Worm (Caenorhabditis elegans) whole organism, L4 larva: ENCODE measurements around the gene ttx-3.

Experiments
- F49E8.2 ChIP-seq: sonication (generic microtip); optimal IDR thresholded peaks from 2 replicates; lab custom pipeline; 2016; ENCODE audit warnings: missing compliant biosample characterization, mild to moderate bottlenecking, missing genetic modification characterization, borderline replicate concordance
- R02D3.7 ChIP-seq: fragments of 150-350 bp; sonication (generic microtip); optimal IDR thresholded peaks from 3 replicates; lab custom pipeline; 2014; ENCODE audit warnings: missing biosample characterization, missing genetic modification characterization
- T20F7.1 ChIP-seq: fragments of 200-800 bp; sonication (Bioruptor generic); optimal IDR thresholded peaks from 2 replicates; lab custom pipeline; 2018; ENCODE audit warnings: mild to moderate bottlenecking, missing genetic modification characterization, missing compliant biosample characterization
- T26A8.4 ChIP-seq: fragments of 200-800 bp; sonication (Bioruptor generic); IDR thresholded peaks from 2 replicates; pipeline ENCODE4 v1.3.6; 2022; ENCODE audit warnings: missing genetic modification characterization, missing compliant biosample characterization
- Y75B8A.6 ChIP-seq: fragments of 200-800 bp; sonication (Bioruptor generic); IDR thresholded peaks from 2 replicates; pipeline ENCODE4 v1.3.6; 2022; ENCODE audit warnings: missing genetic modification reagents, missing genetic modification characterization, missing compliant biosample characterization
- arid-1 ChIP-seq: fragments of 200-800 bp; sonication (Bioruptor generic); conservative IDR thresholded peaks from 2 replicates; pipeline ENCODE4 v1.3.6; 2022; ENCODE audit warnings: missing genetic modification reagents, missing genetic modification characterization, missing compliant biosample characterization
- ceh-28 ChIP-seq: fragments of 150-350 bp; optimal IDR thresholded peaks from 2 replicates; lab custom pipeline; 2014; ENCODE audit warnings: missing biosample characterization, missing genetic modification reagents, missing genetic modification characterization
- daf-16 ChIP-seq, 3 experiments: sonication (generic microtip); optimal IDR thresholded peaks; 2 replicates each; lab custom pipeline; 2016 to 2017; ENCODE audit warnings: missing genetic modification characterization in 3 of 3, missing genetic modification reagents in 3 of 3, mild to moderate bottlenecking in 2 of 3, missing compliant biosample characterization in 2 of 3, missing biosample characterization in 1 of 3, moderate library complexity in 1 of 3
- dmd-9 ChIP-seq: fragments of 200-800 bp; sonication (Bioruptor generic); IDR thresholded peaks from 2 replicates; pipeline ENCODE4 v1.3.6; 2022; ENCODE audit warnings: missing genetic modification reagents, missing genetic modification characterization, missing compliant biosample characterization
- fkh-10 ChIP-seq: fragments of 150-350 bp; optimal IDR thresholded peaks from 2 replicates; lab custom pipeline; 2014; ENCODE audit warnings: missing biosample characterization, missing genetic modification reagents, missing genetic modification characterization
- hif-1 ChIP-seq, 2 experiments: sonication (generic microtip); optimal IDR thresholded peaks; 2 replicates each; lab custom pipeline; 2016 to 2017; ENCODE audit warnings: missing compliant biosample characterization in 2 of 2, missing genetic modification characterization in 2 of 2, missing genetic modification reagents in 2 of 2, missing genotype in 2 of 2, mild to moderate bottlenecking in 1 of 2
- hlh-11 ChIP-seq: fragments of 200-800 bp; sonication (Bioruptor generic); optimal IDR thresholded peaks from 2 replicates; lab custom pipeline; 2018; ENCODE audit warnings: mild to moderate bottlenecking, missing genetic modification characterization, missing compliant biosample characterization
- hlh-30 ChIP-seq: sonication (generic microtip); optimal IDR thresholded peaks from 2 replicates; lab custom pipeline; 2017; ENCODE audit warnings: antibody characterized with exemption, mild to moderate bottlenecking, missing genetic modification characterization, missing compliant biosample characterization; ENCODE audit not compliant: insufficient read depth
- hmg-1.1 ChIP-seq: fragments of 200-800 bp; sonication (Bioruptor generic); IDR thresholded peaks from 2 replicates; pipeline ENCODE4 v1.3.6; 2022; ENCODE audit warnings: missing genetic modification reagents, missing genetic modification characterization, missing compliant biosample characterization
- lin-29 ChIP-seq: fragments of 200-800 bp; sonication (Bioruptor generic); IDR thresholded peaks from 2 replicates; pipeline ENCODE4 v1.3.6; 2022; ENCODE audit warnings: missing genetic modification reagents, missing genetic modification characterization, missing compliant biosample characterization
- lir-3 ChIP-seq: sonication (generic microtip); optimal IDR thresholded peaks from 2 replicates; lab custom pipeline; 2016; ENCODE audit warnings: mild to moderate bottlenecking, missing genetic modification characterization, missing compliant biosample characterization
- madf-9 ChIP-seq: fragments of 200-800 bp; sonication (Bioruptor generic); conservative IDR thresholded peaks from 2 replicates; pipeline ENCODE4 v1.3.6; 2022; ENCODE audit warnings: missing genetic modification reagents, missing genetic modification characterization, missing compliant biosample characterization
- mep-1 ChIP-seq: fragments of 150-350 bp; sonication (generic microtip); optimal IDR thresholded peaks from 3 replicates; lab custom pipeline; 2014; ENCODE audit warnings: missing biosample characterization, missing genetic modification characterization
- mes-2 ChIP-seq: sonication (generic microtip); optimal IDR thresholded peaks from 2 replicates; lab custom pipeline; 2016; ENCODE audit warnings: missing genotype, mild to moderate bottlenecking, missing genetic modification characterization, missing compliant biosample characterization; ENCODE audit not compliant: poor library complexity, severe bottlenecking
- mxl-3 ChIP-seq: fragments of 200-800 bp; sonication (Bioruptor generic); optimal IDR thresholded peaks from 2 replicates; lab custom pipeline; 2018; ENCODE audit warnings: mild to moderate bottlenecking, missing genetic modification characterization, missing compliant biosample characterization
- nhr-102 ChIP-seq: sonication (generic microtip); optimal IDR thresholded peaks from 2 replicates; lab custom pipeline; 2016; ENCODE audit warnings: mild to moderate bottlenecking, missing genetic modification characterization, moderate library complexity, missing compliant biosample characterization
- nhr-111 ChIP-seq: fragments of 200-800 bp; sonication (Bioruptor generic); optimal IDR thresholded peaks from 2 replicates; lab custom pipeline; 2018; ENCODE audit warnings: mild to moderate bottlenecking, missing genetic modification characterization, missing compliant biosample characterization
- nhr-25 ChIP-seq: sonication (generic microtip); optimal IDR thresholded peaks from 2 replicates; lab custom pipeline; 2017; ENCODE audit warnings: missing genetic modification characterization, mild to moderate bottlenecking, missing compliant biosample characterization, antibody characterized with exemption, moderate library complexity, borderline replicate concordance; ENCODE audit not compliant: insufficient read depth
- nhr-28 ChIP-seq: fragments of 150-350 bp; optimal IDR thresholded peaks from 2 replicates; lab custom pipeline; 2014; ENCODE audit warnings: missing biosample characterization, missing genetic modification characterization
- nhr-41 ChIP-seq: fragments of 200-800 bp; sonication (Bioruptor generic); IDR thresholded peaks from 2 replicates; pipeline ENCODE4 v1.3.6; 2022; ENCODE audit warnings: missing genetic modification reagents, missing genetic modification characterization, missing compliant biosample characterization
- nhr-42 ChIP-seq: fragments of 200-800 bp; sonication (Bioruptor generic); IDR thresholded peaks from 2 replicates; pipeline ENCODE4 v1.3.6; 2022; ENCODE audit warnings: missing genetic modification characterization, missing compliant biosample characterization
- nhr-76 ChIP-seq: fragments of 150-350 bp; optimal IDR thresholded peaks from 2 replicates; lab custom pipeline; 2014; ENCODE audit warnings: missing biosample characterization, missing genetic modification characterization
- pha-4 ChIP-seq, 2 experiments: fragments of 150-350 bp in 1 of 2; fragments of 200-800 bp in 1 of 2; sonication (Bioruptor generic) in 1 of 2; IDR thresholded peaks in 1 of 2; optimal IDR thresholded peaks in 1 of 2; 2 replicates each; pipeline versions ENCODE4 v1.3.6 to Lab custom; 2014 to 2022; ENCODE audit warnings: missing genetic modification characterization in 2 of 2, missing genetic modification reagents in 2 of 2, missing biosample characterization in 1 of 2, missing compliant biosample characterization in 1 of 2
- pqm-1 ChIP-seq: sonication (generic microtip); optimal IDR thresholded peaks from 2 replicates; lab custom pipeline; 2017; ENCODE audit warnings: missing biosample characterization, missing genetic modification characterization
- saeg-2 ChIP-seq: fragments of 200-800 bp; sonication (Bioruptor generic); IDR thresholded peaks from 2 replicates; pipeline ENCODE4 v1.3.6; 2022; ENCODE audit warnings: missing genetic modification reagents, missing genetic modification characterization, missing compliant biosample characterization
- sdz-12 ChIP-seq: fragments of 200-800 bp; sonication (Bioruptor generic); optimal IDR thresholded peaks from 2 replicates; lab custom pipeline; 2018; ENCODE audit warnings: mild to moderate bottlenecking, missing genetic modification characterization, missing compliant biosample characterization
- skn-1 ChIP-seq: fragments of 150-350 bp; optimal IDR thresholded peaks from 2 replicates; lab custom pipeline; 2014; ENCODE audit warnings: missing biosample characterization, missing genetic modification characterization
- spr-1 ChIP-seq: sonication (generic microtip); optimal IDR thresholded peaks from 2 replicates; lab custom pipeline; 2016; ENCODE audit warnings: mild to moderate bottlenecking, missing genetic modification characterization, missing compliant biosample characterization
- tra-1 ChIP-seq: fragments of 200-800 bp; sonication (Bioruptor generic); IDR thresholded peaks from 2 replicates; pipeline ENCODE4 v1.3.6; 2022; ENCODE audit warnings: missing genetic modification reagents, missing genetic modification characterization, missing compliant biosample characterization
- unc-39 ChIP-seq: sonication (generic microtip); optimal IDR thresholded peaks from 2 replicates; lab custom pipeline; 2017; ENCODE audit warnings: missing biosample characterization, missing genetic modification characterization
- unc-62 ChIP-seq, 3 experiments: fragments of 150-350 bp in 1 of 3; sonication (generic microtip); optimal IDR thresholded peaks in 2 of 3; peaks in 1 of 3; 1 replicate in 1 of 3; 2 replicates in 2 of 3; lab custom pipeline; 2014 to 2017; ENCODE audit warnings: missing biosample characterization in 3 of 3, missing genetic modification characterization in 3 of 3, missing genetic modification reagents in 3 of 3, missing genotype in 1 of 3
- zfp-2 ChIP-seq: sonication (generic microtip); optimal IDR thresholded peaks from 2 replicates; lab custom pipeline; 2016; ENCODE audit warnings: mild to moderate bottlenecking, missing genetic modification characterization, missing compliant biosample characterization

ttx-3 gene

ce11 chrX:11738602-11739100, 30.5 kb downstream of the ttx-3 start, which contains the start of gene nspa-9 (continued):
- TF ChIP-seq madf-9 (no peak), lin-29 (no peak), pqm-1 (peak; percentile 62), nhr-28 (tag; lab: Kevin White, UChicago) (peak; percentile 80), T20F7.1 (GFP tag; lab: Kevin White, UChicago) (peak; percentile 5), daf-16 (GFP tag; optimal IDR thresholded peaks at IDR 0.05; lab: Kevin White, UChicago) (no peak), daf-16 (tag; optimal IDR thresholded peaks at IDR 0.05; lab: Kevin White, UChicago) (peak; percentile 91), mxl-3 (GFP tag; lab: Kevin White, UChicago) (peak; percentile 39), T26A8.4 (GFP tag; lab: Robert Waterston, UW) (no peak)

ce11 chrX:11737053-11737452, 32.1 kb downstream of the ttx-3 start, which contains the start of gene D1053.3:
Gene D1053.3, minus strand, starts transcription at chrX:11737153.
- TF ChIP-seq pha-4 (GFP tag; IDR thresholded peaks at IDR 0.05; lab: Robert Waterston, UW) (no peak), pha-4 (tag; optimal IDR thresholded peaks at IDR 0.05; lab: Kevin White, UChicago) (no peak), ceh-28 (tag; lab: Kevin White, UChicago) (no peak), fkh-10 (no peak), saeg-2 (GFP tag; lab: Robert Waterston, UW) (no peak)

- TF ChIP-seq mes-2 (tag; lab: Kevin White, UChicago) = no peak
- TF ChIP-seq nhr-41 (GFP tag; lab: Robert Waterston, UW) = no peak
- no peak for TF ChIP-seq daf-16 (GFP tag; optimal IDR thresholded peaks at IDR 0.05; lab: Kevin White, UChicago)
- peak; percentile 49 for TF ChIP-seq daf-16 (tag; optimal IDR thresholded peaks at IDR 0.05; lab: Kevin White, UChicago)
- TF ChIP-seq pqm-1 = peak; percentile 29
- no peak for TF ChIP-seq R02D3.7 (tag; lab: Kevin White, UChicago)
- TF ChIP-seq nhr-28 (tag; lab: Kevin White, UChicago) = peak; percentile 40
- TF ChIP-seq, all 104 proteins: peak for 3
These were observed 35.1 kb downstream of the ttx-3 start for ce11 chrX:11734110-11734509.

ce11 chrX:11732752-11733151, 36.4 kb downstream of the ttx-3 start:
- no peak for TF ChIP-seq hlh-11 (tag; lab: Kevin White, UChicago)
- TF ChIP-seq mxl-3 (GFP tag; lab: Kevin White, UChicago) = no peak
- TF ChIP-seq tra-1 (GFP tag; lab: Robert Waterston, UW) = no peak
- no peak for TF ChIP-seq unc-39 (tag; lab: Kevin White, UChicago)
- no peak for TF ChIP-seq nhr-25 (tag; lab: Kevin White, UChicago)
- TF ChIP-seq unc-62 (GFP tag; optimal IDR thresholded peaks at IDR 0.05 in 1 of 2; lab: Kevin White, UChicago) = peak in 1 of 2 experiments; percentile 93
- no peak for TF ChIP-seq unc-62 (tag; optimal IDR thresholded peaks at IDR 0.05; lab: Kevin White, UChicago)
- peak; percentile 28 for TF ChIP-seq hlh-30 (tag; lab: Kevin White, UChicago)

ce11 chrX:11727761-11728160, 41.4 kb downstream of the ttx-3 start, which contains the start of the genes gst-42 and D1053.2:
Gene gst-42, minus strand, starts transcription at chrX:11727936.
Gene D1053.2, plus strand, starts transcription at chrX:11728151.
- TF ChIP-seq nhr-41 (GFP tag; lab: Robert Waterston, UW) = no peak
- no peak for TF ChIP-seq saeg-2 (GFP tag; lab: Robert Waterston, UW)
- TF ChIP-seq nhr-28 (tag; lab: Kevin White, UChicago) = peak; percentile 96
- TF ChIP-seq hmg-1.1 (GFP tag; lab: Robert Waterston, UW) = no peak
- no peak for TF ChIP-seq dmd-9
- no peak for TF ChIP-seq nhr-111 (GFP tag; lab: Kevin White, UChicago)
- TF ChIP-seq unc-39 (tag; lab: Kevin White, UChicago) = no peak
- no peak for TF ChIP-seq nhr-42 (GFP tag; lab: Robert Waterston, UW)
- TF ChIP-seq T26A8.4 (GFP tag; lab: Robert Waterston, UW) = no peak
- peak; percentile 54 for TF ChIP-seq mep-1 (tag; lab: Kevin White, UChicago)
- TF ChIP-seq F49E8.2 = no peak
- no peak for TF ChIP-seq Y75B8A.6 (GFP tag; lab: Robert Waterston, UW)
- TF ChIP-seq arid-1 (GFP tag; lab: Robert Waterston, UW) = no peak
- peak; percentile 78 for TF ChIP-seq nhr-102
- TF ChIP-seq zfp-2 (tag; lab: Kevin White, UChicago) = no peak
- TF ChIP-seq unc-62 (GFP tag; optimal IDR thresholded peaks at IDR 0.05 in 1 of 2; lab: Kevin White, UChicago) = peak in 1 of 2 experiments; percentile 40
- no peak for TF ChIP-seq unc-62 (tag; optimal IDR thresholded peaks at IDR 0.05; lab: Kevin White, UChicago)
- no peak for TF ChIP-seq skn-1 (tag; lab: Kevin White, UChicago)
- no peak for TF ChIP-seq lir-3
- TF ChIP-seq fkh-10 = no peak
- TF ChIP-seq R02D3.7 (tag; lab: Kevin White, UChicago) = no peak
- TF ChIP-seq sdz-12 (GFP tag; lab: Kevin White, UChicago) = no peak
- TF ChIP-seq nhr-76 (tag; lab: Kevin White, UChicago) = no peak
- TF ChIP-seq pqm-1 = peak; percentile 89
- TF ChIP-seq nhr-25 (tag; lab: Kevin White, UChicago) = no peak
- TF ChIP-seq spr-1 (tag; lab: Kevin White, UChicago) = no peak
- TF ChIP-seq hif-1 (tag; optimal IDR thresholded peaks at IDR 0.05; lab: Kevin White, UChicago) = no peak
